Fruit fly (Drosophila melanogaster) whole organism, pupa: ENCODE results near the gene ClC-c.

Source experiments
- CG10348 ChIP-seq: fragments of 200-800 bp; sonication (Bioruptor generic); IDR thresholded peaks from 2 replicates; pipeline ENCODE4 v1.3.6; 2022; ENCODE audit warnings: missing biosample characterization, missing genetic modification characterization
- CG12605 ChIP-seq: fragments of 200-800 bp; sonication (Bioruptor generic); IDR thresholded peaks from 2 replicates; pipeline ENCODE4 v1.3.6; 2022; ENCODE audit warnings: missing biosample characterization, missing genetic modification characterization
- CG13204 ChIP-seq: fragments of 200-800 bp; sonication (Bioruptor generic); optimal IDR thresholded peaks from 2 replicates; lab custom pipeline; 2018; ENCODE audit warnings: missing biosample characterization, mild to moderate bottlenecking, missing genetic modification characterization, moderate library complexity
- CG14655 ChIP-seq: fragments of 200-800 bp; sonication (Bioruptor generic); optimal IDR thresholded peaks from 3 replicates; lab custom pipeline; 2017; ENCODE audit warnings: mild to moderate bottlenecking, missing biosample characterization, missing genetic modification reagents, missing genetic modification characterization
- CG15710 ChIP-seq: fragments of 200-800 bp; sonication (Bioruptor generic); optimal IDR thresholded peaks from 2 replicates; lab custom pipeline; 2018; ENCODE audit warnings: missing biosample characterization, mild to moderate bottlenecking, missing genetic modification characterization, moderate library complexity
- CG17806 ChIP-seq: fragments of 200-800 bp; sonication (Bioruptor generic); optimal IDR thresholded peaks from 2 replicates; lab custom pipeline; 2018; ENCODE audit warnings: missing biosample characterization, mild to moderate bottlenecking, missing genetic modification characterization, moderate library complexity
- CG32121 ChIP-seq: fragments of 200-800 bp; sonication (Bioruptor generic); IDR thresholded peaks from 2 replicates; pipeline ENCODE4 v1.3.6; 2022; ENCODE audit warnings: missing biosample characterization, missing genetic modification characterization
- CG34367 ChIP-seq: fragments of 200-800 bp; sonication (Bioruptor generic); optimal IDR thresholded peaks from 2 replicates; lab custom pipeline; 2018; ENCODE audit warnings: missing biosample characterization, mild to moderate bottlenecking, missing genetic modification characterization
- CG4496 ChIP-seq: fragments of 200-800 bp; sonication (Bioruptor generic); IDR thresholded peaks from 3 replicates; pipeline ENCODE4 v1.3.6; 2022; ENCODE audit warnings: missing biosample characterization, missing genetic modification characterization
- CG8159 ChIP-seq: fragments of 200-800 bp; sonication (Bioruptor generic); optimal IDR thresholded peaks from 3 replicates; lab custom pipeline; 2018; ENCODE audit warnings: missing biosample characterization, mild to moderate bottlenecking, missing genetic modification characterization, moderate library complexity
- CG8301 ChIP-seq: fragments of 200-800 bp; sonication (Bioruptor generic); optimal IDR thresholded peaks from 2 replicates; lab custom pipeline; 2018; ENCODE audit warnings: missing biosample characterization, mild to moderate bottlenecking, missing genetic modification characterization
- CG9948 ChIP-seq: fragments of 200-800 bp; sonication (Bioruptor generic); optimal IDR thresholded peaks from 2 replicates; lab custom pipeline; 2018; ENCODE audit warnings: missing biosample characterization, mild to moderate bottlenecking, missing genetic modification characterization, moderate library complexity
- D1 ChIP-seq: fragments of 200-800 bp; sonication (Bioruptor generic); optimal IDR thresholded peaks from 2 replicates; lab custom pipeline; 2018; ENCODE audit warnings: missing biosample characterization, mild to moderate bottlenecking, missing genetic modification characterization, moderate library complexity
- EcR ChIP-seq: fragments of 200-800 bp; sonication (Bioruptor generic); optimal IDR thresholded peaks from 3 replicates; lab custom pipeline; 2019; ENCODE audit warnings: missing biosample characterization, missing genetic modification characterization, mild to moderate bottlenecking, moderate library complexity, missing genetic modification reagents
- Ets98B ChIP-seq: fragments of 200-800 bp; sonication (Bioruptor generic); IDR thresholded peaks from 2 replicates; pipeline ENCODE4 v1.3.6; 2022; ENCODE audit warnings: missing biosample characterization, missing genetic modification characterization
- Pif1A ChIP-seq: fragments of 200-800 bp; sonication (Bioruptor generic); optimal IDR thresholded peaks from 3 replicates; lab custom pipeline; 2016; ENCODE audit warnings: missing biosample characterization, missing genetic modification characterization
- Pif1B ChIP-seq: fragments of 200-800 bp; sonication (Bioruptor generic); optimal IDR thresholded peaks from 3 replicates; lab custom pipeline; 2016; ENCODE audit warnings: missing biosample characterization, missing genetic modification characterization
- Snoo ChIP-seq: fragments of 200-800 bp; sonication (Bioruptor generic); optimal IDR thresholded peaks from 3 replicates; lab custom pipeline; 2017; ENCODE audit warnings: missing biosample characterization, mild to moderate bottlenecking, missing genetic modification characterization, inconsistent platforms
- fd96Ca ChIP-seq: fragments of 200-800 bp; sonication (Bioruptor generic); IDR thresholded peaks from 3 replicates; pipeline ENCODE4 v1.3.6; 2022; ENCODE audit warnings: missing biosample characterization, missing genetic modification characterization
- gl ChIP-seq: fragments of 200-800 bp; sonication (Bioruptor generic); optimal IDR thresholded peaks from 2 replicates; lab custom pipeline; 2018; ENCODE audit warnings: missing biosample characterization, mild to moderate bottlenecking, missing genetic modification characterization
- rn ChIP-seq: fragments of 200-800 bp; sonication (Bioruptor generic); IDR thresholded peaks from 2 replicates; pipeline ENCODE4 v1.3.6; 2022; ENCODE audit warnings: missing biosample characterization, missing genetic modification characterization

Gene ClC-c

DNA sequence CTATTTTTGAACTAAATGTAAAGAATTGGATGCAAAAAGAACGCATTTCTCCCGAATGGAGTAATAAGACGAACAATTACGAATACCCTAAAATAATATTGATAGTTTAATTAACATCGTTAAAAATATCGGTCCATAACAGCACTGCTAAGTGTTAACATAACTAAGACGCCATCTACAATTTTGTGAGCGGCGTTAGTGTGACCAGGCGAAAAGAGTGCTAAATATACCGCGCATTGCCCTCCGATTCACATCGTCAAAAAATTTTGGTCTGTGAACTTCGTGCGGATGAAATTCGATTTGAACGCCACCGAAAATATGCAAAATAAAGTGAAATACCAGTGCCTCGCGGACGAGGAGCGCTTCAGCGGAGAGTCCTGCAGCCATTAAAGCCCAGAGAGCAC lies 38.5 kb upstream of the ClC-c start, which contains the start of gene Mbs:
TSS of gene Mbs (plus strand) at position 241 of the 404 bp plus-strand sequence.
- TF ChIP-seq EcR (GFP tag; lab: Kevin White, UChicago) (no peak), Snoo (tag; lab: Kevin White, UChicago) (peak; percentile 1), CG14655 (no peak), fd96Ca (GFP tag; lab: Robert Waterston, UW) (no peak), CG15710 (tag; lab: Kevin White, UChicago) (peak; percentile 10), Ets98B (GFP tag; lab: Robert Waterston, UW) (peak; percentile 36; the same call in 1 of the 2 replicates), CG9948 (tag; lab: Kevin White, UChicago) (no peak)

DNA sequence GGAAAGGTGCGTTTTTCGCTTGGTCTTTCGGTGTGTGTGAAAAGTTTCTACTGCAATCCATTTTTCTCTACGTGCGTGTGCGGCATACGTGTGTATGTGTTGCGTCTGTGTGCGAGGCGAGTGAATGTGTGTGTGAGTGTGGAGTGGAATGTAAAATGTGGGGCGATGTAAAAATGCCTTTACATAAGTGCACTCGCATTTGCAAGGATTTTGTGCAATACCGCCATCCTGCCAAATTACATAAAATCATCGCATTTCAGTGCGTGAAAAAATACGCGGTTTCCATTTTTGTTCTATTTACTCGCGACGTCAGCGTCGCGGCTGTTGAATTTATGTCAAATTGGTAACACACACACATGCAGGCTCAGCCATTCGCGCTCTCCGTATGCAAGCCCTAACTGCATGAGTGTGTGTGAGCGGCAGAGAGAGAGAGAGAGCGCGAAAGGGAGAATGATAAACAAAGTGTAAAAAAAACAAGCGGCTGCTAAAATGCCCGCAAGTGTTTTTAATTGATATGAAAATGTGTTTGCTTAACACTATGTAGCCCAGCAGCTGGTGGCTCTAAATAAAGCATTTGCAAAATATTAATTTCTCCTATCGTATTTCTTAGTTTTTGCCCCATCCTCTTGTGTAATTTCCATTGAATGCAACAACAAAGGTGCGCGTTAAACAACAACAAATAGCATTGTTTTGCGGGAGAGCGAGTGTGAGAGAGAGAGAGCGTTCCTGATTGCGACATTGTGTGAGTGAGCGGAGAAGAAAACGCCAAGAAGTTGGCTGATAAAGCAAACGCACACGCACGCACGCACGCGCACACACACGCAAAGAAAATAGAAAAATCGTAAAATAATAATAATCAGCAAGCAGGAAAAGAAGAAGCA lies 37.9 kb upstream of the ClC-c start:
- peak; percentile 45 for TF ChIP-seq gl (tag; lab: Kevin White, UChicago)
- 0 out of 2 replicates have a peak, but pooled peaks have one; percentile 12 for TF ChIP-seq Ets98B (GFP tag; lab: Robert Waterston, UW)
- peak; percentile 8 for TF ChIP-seq CG13204 (GFP tag; lab: Kevin White, UChicago)
- no peak for TF ChIP-seq rn (GFP tag; lab: Robert Waterston, UW)
- peak; percentile 8 for TF ChIP-seq D1 (tag; lab: Kevin White, UChicago)
- peak; percentile 13 for TF ChIP-seq CG14655
- no peak for TF ChIP-seq CG12605
- TF ChIP-seq CG4496 (GFP tag; lab: Robert Waterston, UW) = 0 out of 3 replicates have a peak, but pooled peaks have one; percentile 13
- peak; percentile 21; the same call in 1 of the 3 replicates for TF ChIP-seq fd96Ca (GFP tag; lab: Robert Waterston, UW)
- TF ChIP-seq Pif1A (GFP tag; lab: Kevin White, UChicago) = peak; percentile 50
- TF ChIP-seq CG8301 (tag; lab: Kevin White, UChicago) = peak; percentile 13
- no peak for TF ChIP-seq CG15710 (tag; lab: Kevin White, UChicago)
- no peak for TF ChIP-seq Snoo (tag; lab: Kevin White, UChicago)
- no peak for TF ChIP-seq CG9948 (tag; lab: Kevin White, UChicago)
- TF ChIP-seq CG17806 (tag; lab: Kevin White, UChicago) = no peak
- peak; percentile 33 for TF ChIP-seq EcR (GFP tag; lab: Kevin White, UChicago)
- peak; percentile 45 for TF ChIP-seq Pif1B (GFP tag; lab: Kevin White, UChicago)
- TF ChIP-seq CG32121 (GFP tag; lab: Robert Waterston, UW) = no peak
- TF ChIP-seq CG10348 = no peak
- peak; percentile 25 for TF ChIP-seq CG8159

DNA sequence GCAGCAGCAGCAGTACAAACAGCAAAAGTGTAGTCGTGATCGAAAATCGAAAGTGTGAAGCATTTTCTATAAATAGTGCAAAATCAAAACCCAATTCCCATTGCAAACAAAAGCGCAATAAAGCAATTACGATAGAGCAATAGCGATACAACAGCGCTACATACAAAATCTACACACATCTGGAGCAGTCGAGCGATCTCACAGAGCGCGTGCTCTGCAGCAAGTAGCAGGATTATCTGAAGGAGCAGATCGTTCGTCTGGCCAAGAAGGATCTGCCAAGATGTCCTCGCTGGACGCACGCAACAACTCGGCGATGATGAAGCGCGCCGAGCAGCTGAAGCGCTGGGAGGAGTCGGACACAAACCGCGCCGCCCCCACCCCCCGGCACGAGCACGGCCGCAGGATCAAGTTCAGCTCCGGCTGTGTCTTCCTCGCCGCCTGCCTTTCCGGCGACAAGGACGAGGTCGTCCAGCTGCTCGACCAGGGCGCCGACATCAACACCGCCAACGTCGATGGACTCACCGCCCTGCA lies 37.2 kb upstream of the ClC-c start:
- TF ChIP-seq Ets98B (GFP tag; lab: Robert Waterston, UW) = no peak
- no peak for TF ChIP-seq Pif1B (GFP tag; lab: Kevin White, UChicago)
- no peak for TF ChIP-seq rn (GFP tag; lab: Robert Waterston, UW)
- TF ChIP-seq CG8301 (tag; lab: Kevin White, UChicago) = no peak

- peak; percentile 11 for TF ChIP-seq D1 (tag; lab: Kevin White, UChicago)
- TF ChIP-seq CG8301 (tag; lab: Kevin White, UChicago) = peak; percentile 31
- no peak for TF ChIP-seq Snoo (tag; lab: Kevin White, UChicago)
- TF ChIP-seq CG8159 = peak; percentile 21
- peak; percentile 34 for TF ChIP-seq CG14655
- no peak for TF ChIP-seq CG13204 (GFP tag; lab: Kevin White, UChicago)
- TF ChIP-seq Pif1A (GFP tag; lab: Kevin White, UChicago) = peak; percentile 39
- peak; percentile 10 for TF ChIP-seq CG15710 (tag; lab: Kevin White, UChicago)
- peak; percentile 17 for TF ChIP-seq CG9948 (tag; lab: Kevin White, UChicago)
- TF ChIP-seq CG4496 (GFP tag; lab: Robert Waterston, UW) = peak; percentile 47; the same call in 1 of the 3 replicates
- peak; percentile 53; the same call in 1 of the 2 replicates for TF ChIP-seq CG32121 (GFP tag; lab: Robert Waterston, UW)
- TF ChIP-seq Ets98B (GFP tag; lab: Robert Waterston, UW) = peak; percentile 35; the same call in 1 of the 2 replicates
- no peak for TF ChIP-seq Pif1B (GFP tag; lab: Kevin White, UChicago)
Measured at dm6 chr3L:16054095-16054494, 36.2 kb upstream of the ClC-c start.

DNA sequence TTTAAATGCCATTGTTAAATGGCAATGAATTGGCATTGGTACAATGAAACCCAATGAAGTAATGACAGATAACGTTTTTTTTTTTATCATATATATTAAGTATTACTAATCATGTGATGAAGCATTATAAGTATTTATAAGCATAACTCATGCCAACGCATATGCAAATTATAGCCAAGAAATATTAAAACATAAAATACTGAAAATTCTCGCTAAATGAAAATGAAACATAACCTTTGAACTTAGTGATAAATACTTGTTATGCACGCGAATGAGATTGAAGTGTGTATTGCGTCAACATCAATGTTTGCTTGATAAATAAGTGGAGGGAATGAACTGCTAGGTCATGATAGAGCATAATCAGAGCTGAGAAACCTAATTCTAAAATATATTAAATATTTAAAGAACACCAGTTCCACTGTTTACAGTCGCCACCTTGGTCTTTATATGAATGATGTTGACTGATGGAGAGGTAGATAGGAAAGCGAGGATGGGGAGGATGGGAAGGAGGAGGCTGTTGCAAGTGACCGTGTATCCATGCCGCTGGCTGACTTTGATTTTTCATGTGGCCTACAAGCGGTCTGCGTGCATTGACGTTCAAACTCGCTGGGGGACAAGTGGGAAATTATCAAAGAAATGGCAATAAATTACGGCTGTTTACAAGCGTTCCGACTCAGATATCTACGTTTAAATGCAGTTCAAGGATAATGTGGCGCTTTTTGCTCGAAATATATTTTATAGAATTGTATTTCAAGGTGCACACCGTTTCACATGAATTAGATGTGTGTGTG lies 34.0 kb upstream of the ClC-c start:
- TF ChIP-seq CG34367 (tag; lab: Kevin White, UChicago) = no peak
- peak; percentile 25 for TF ChIP-seq EcR (GFP tag; lab: Kevin White, UChicago)
- TF ChIP-seq CG14655 = peak; percentile 28
